Fruit fly (Drosophila melanogaster) whole organism, embryonic: ENCODE results near the gene AlaRS-m.

Experiments used
- Abd-B ChIP-seq: fragments of 200-800 bp; sonication (Bioruptor generic); optimal IDR thresholded peaks from 2 replicates; lab custom pipeline; 2018; ENCODE audit warnings: missing biosample characterization, mild to moderate bottlenecking, missing genetic modification characterization, moderate library complexity
- Atf3 ChIP-seq: fragments of 200-800 bp; sonication (Bioruptor generic); optimal IDR thresholded peaks from 3 replicates; lab custom pipeline; 2016; ENCODE audit warnings: missing biosample characterization, missing genetic modification characterization
- CG11560 ChIP-seq: fragments of 200-800 bp; sonication (Bioruptor generic); IDR thresholded peaks from 3 replicates; pipeline ENCODE4 v1.3.6; 2022; ENCODE audit warnings: missing biosample characterization, missing genetic modification characterization
- CG1233 ChIP-seq: fragments of 200-800 bp; sonication (Bioruptor generic); optimal IDR thresholded peaks from 4 replicates; lab custom pipeline; 2018; ENCODE audit warnings: missing biosample characterization, mild to moderate bottlenecking, missing genetic modification characterization
- CG12744 ChIP-seq: fragments of 200-800 bp; sonication (Bioruptor generic); optimal IDR thresholded peaks from 2 replicates; lab custom pipeline; 2016; ENCODE audit warnings: missing biosample characterization, missing genetic modification characterization
- CG13123 ChIP-seq: fragments of 200-800 bp; sonication (Bioruptor generic); optimal IDR thresholded peaks from 2 replicates; lab custom pipeline; 2016; ENCODE audit warnings: missing biosample characterization, missing genetic modification characterization
- CG13296 ChIP-seq: fragments of 200-800 bp; sonication (Bioruptor generic); optimal IDR thresholded peaks from 3 replicates; lab custom pipeline; 2018; ENCODE audit warnings: missing biosample characterization, mild to moderate bottlenecking, missing genetic modification characterization
- CG14050 ChIP-seq: fragments of 200-800 bp; sonication (Bioruptor generic); IDR thresholded peaks from 3 replicates; pipeline ENCODE4 v1.3.6; 2022; ENCODE audit warnings: missing biosample characterization, missing genetic modification characterization
- CG14441 ChIP-seq: fragments of 200-800 bp; sonication (Bioruptor generic); IDR thresholded peaks from 2 replicates; pipeline ENCODE4 v1.3.6; 2022; ENCODE audit warnings: missing biosample characterization, missing genetic modification characterization
- CG15269 ChIP-seq: fragments of 200-800 bp; sonication (Bioruptor generic); optimal IDR thresholded peaks from 2 replicates; lab custom pipeline; 2018; ENCODE audit warnings: missing biosample characterization, mild to moderate bottlenecking, missing genetic modification characterization, moderate library complexity
- CG15479 ChIP-seq: fragments of 200-800 bp; sonication (Bioruptor generic); optimal IDR thresholded peaks from 3 replicates; lab custom pipeline; 2019; ENCODE audit warnings: missing biosample characterization, mild to moderate bottlenecking, missing genetic modification characterization, moderate library complexity
- CG15514 ChIP-seq: fragments of 200-800 bp; sonication (Bioruptor generic); optimal IDR thresholded peaks from 3 replicates; lab custom pipeline; 2017; ENCODE audit warnings: missing biosample characterization, missing genetic modification characterization, mild to moderate bottlenecking, moderate library complexity, missing genetic modification reagents
- CG1832 ChIP-seq: fragments of 200-800 bp; sonication (Bioruptor generic); optimal IDR thresholded peaks from 2 replicates; lab custom pipeline; 2017; ENCODE audit warnings: missing biosample characterization, mild to moderate bottlenecking, missing genetic modification characterization, inconsistent platforms
- CG2712 ChIP-seq: fragments of 200-800 bp; optimal IDR thresholded peaks from 3 replicates; lab custom pipeline; 2019; ENCODE audit warnings: missing biosample characterization, mild to moderate bottlenecking, missing genetic modification characterization, moderate library complexity
- CG32532 ChIP-seq: fragments of 200-800 bp; sonication (Bioruptor generic); IDR thresholded peaks from 2 replicates; pipeline ENCODE4 v1.3.6; 2022; ENCODE audit warnings: missing biosample characterization, missing genetic modification characterization
- CG32767 ChIP-seq: fragments of 200-800 bp; sonication (Bioruptor generic); IDR thresholded peaks from 2 replicates; pipeline ENCODE4 v1.3.6; 2022; ENCODE audit warnings: missing biosample characterization, missing genetic modification characterization
- CG33213 ChIP-seq: fragments of 200-800 bp; sonication (Bioruptor generic); optimal IDR thresholded peaks from 3 replicates; lab custom pipeline; 2016; ENCODE audit warnings: missing biosample characterization, missing genetic modification characterization
- CG34422 ChIP-seq: fragments of 200-800 bp; sonication (Bioruptor generic); IDR thresholded peaks from 3 replicates; pipeline ENCODE4 v1.3.6; 2022; ENCODE audit warnings: missing biosample characterization, missing genetic modification characterization
- CG6175 ChIP-seq: fragments of 200-800 bp; sonication (Bioruptor generic); IDR thresholded peaks from 3 replicates; pipeline ENCODE4 v1.3.6; 2022; ENCODE audit warnings: missing biosample characterization, missing genetic modification characterization
- CG7271 ChIP-seq: fragments of 200-800 bp; sonication (Bioruptor generic); optimal IDR thresholded peaks from 2 replicates; lab custom pipeline; 2018; ENCODE audit warnings: missing biosample characterization, mild to moderate bottlenecking, missing genetic modification characterization, moderate library complexity
- CG8924 ChIP-seq: fragments of 200-800 bp; optimal IDR thresholded peaks from 3 replicates; lab custom pipeline; 2019; ENCODE audit warnings: missing biosample characterization, mild to moderate bottlenecking, missing genetic modification characterization, moderate library complexity
- CTCF ChIP-seq: fragments of 200-800 bp; sonication (Bioruptor generic); optimal IDR thresholded peaks from 2 replicates; lab custom pipeline; 2017; ENCODE audit warnings: missing biosample characterization, mild to moderate bottlenecking, missing genetic modification characterization, moderate library complexity
- D19A ChIP-seq: fragments of 200-800 bp; optimal IDR thresholded peaks from 3 replicates; lab custom pipeline; 2019; ENCODE audit warnings: missing biosample characterization, mild to moderate bottlenecking, missing genetic modification characterization, moderate library complexity
- Dbx ChIP-seq: fragments of 200-800 bp; sonication (Bioruptor generic); IDR thresholded peaks from 3 replicates; pipeline ENCODE4 v1.3.6; 2022; ENCODE audit warnings: missing biosample characterization, missing genetic modification characterization
- Dp ChIP-seq: fragments of 200-800 bp; sonication (Bioruptor generic); optimal IDR thresholded peaks from 2 replicates; lab custom pipeline; 2018; ENCODE audit warnings: missing biosample characterization, mild to moderate bottlenecking, missing genetic modification characterization, moderate library complexity
- Fer2 ChIP-seq: fragments of 200-800 bp; sonication (Bioruptor generic); optimal IDR thresholded peaks from 2 replicates; lab custom pipeline; 2018; ENCODE audit warnings: missing biosample characterization, mild to moderate bottlenecking, missing genetic modification characterization, moderate library complexity
- Hand ChIP-seq: fragments of 200-800 bp; sonication (Bioruptor generic); optimal IDR thresholded peaks from 2 replicates; lab custom pipeline; 2017; ENCODE audit warnings: mild to moderate bottlenecking, missing biosample characterization, missing genetic modification reagents, missing genetic modification characterization
- Lhr ChIP-seq: fragments of 200-800 bp; sonication (Bioruptor generic); optimal IDR thresholded peaks from 3 replicates; lab custom pipeline; 2017; ENCODE audit warnings: mild to moderate bottlenecking, missing biosample characterization, missing genetic modification reagents, missing genetic modification characterization
- Lim3 ChIP-seq: fragments of 200-800 bp; sonication (Bioruptor generic); IDR thresholded peaks from 2 replicates; pipeline ENCODE4 v1.3.6; 2022; ENCODE audit warnings: missing biosample characterization, missing genetic modification characterization
- MBD-R2 ChIP-seq: fragments of 200-800 bp; sonication (Bioruptor generic); IDR thresholded peaks from 2 replicates; pipeline ENCODE4 v1.3.6; 2022; ENCODE audit warnings: missing biosample characterization, missing genetic modification characterization
- Meics ChIP-seq: fragments of 200-800 bp; sonication (Bioruptor generic); optimal IDR thresholded peaks from 2 replicates; lab custom pipeline; 2017; ENCODE audit warnings: missing biosample characterization, mild to moderate bottlenecking, missing genetic modification characterization
- Myb ChIP-seq: fragments of 200-800 bp; sonication (Bioruptor generic); optimal IDR thresholded peaks from 2 replicates; lab custom pipeline; 2016; ENCODE audit warnings: missing biosample characterization, missing genetic modification characterization
- NFAT ChIP-seq: fragments of 200-800 bp; sonication (Bioruptor generic); IDR thresholded peaks from 2 replicates; pipeline ENCODE4 v1.3.6; 2022; ENCODE audit warnings: missing biosample characterization, missing genetic modification characterization
- Nf-YA ChIP-seq: fragments of 200-800 bp; sonication (Bioruptor generic); IDR thresholded peaks from 2 replicates; pipeline ENCODE4 v1.3.6; 2022; ENCODE audit warnings: missing biosample characterization, missing genetic modification characterization
- Rfx ChIP-seq: fragments of 200-800 bp; sonication (Bioruptor generic); IDR thresholded peaks from 2 replicates; pipeline ENCODE4 v1.3.6; 2022; ENCODE audit warnings: missing biosample characterization, missing genetic modification characterization
- abd-A ChIP-seq: fragments of 200-800 bp; sonication (Bioruptor generic); optimal IDR thresholded peaks from 3 replicates; lab custom pipeline; 2019; ENCODE audit warnings: missing biosample characterization, mild to moderate bottlenecking, missing genetic modification characterization, moderate library complexity
- ash1 ChIP-seq: fragments of 200-800 bp; sonication (Bioruptor generic); optimal IDR thresholded peaks from 2 replicates; lab custom pipeline; 2018; ENCODE audit warnings: missing biosample characterization, mild to moderate bottlenecking, missing genetic modification characterization
- bsh ChIP-seq, 2 experiments: fragments of 200-800 bp; sonication (Bioruptor generic); optimal IDR thresholded peaks; 2 replicates each; lab custom pipeline; 2017 to 2018; ENCODE audit warnings: mild to moderate bottlenecking in 2 of 2, missing biosample characterization in 2 of 2, missing genetic modification characterization in 2 of 2, moderate library complexity in 1 of 2
- chif ChIP-seq, 2 experiments: fragments of 200-800 bp; sonication (Bioruptor generic); optimal IDR thresholded peaks; 3 replicates each; lab custom pipeline; 2016; ENCODE audit warnings: missing biosample characterization in 2 of 2, missing genetic modification characterization in 2 of 2
- dimm ChIP-seq: fragments of 200-800 bp; sonication (Bioruptor generic); IDR thresholded peaks from 2 replicates; pipeline ENCODE4 v1.3.6; 2022; ENCODE audit warnings: missing biosample characterization, missing genetic modification characterization
- gro ChIP-seq: fragments of 200-800 bp; sonication (Bioruptor generic); optimal IDR thresholded peaks from 2 replicates; lab custom pipeline; 2016; ENCODE audit warnings: missing biosample characterization, missing genetic modification characterization
- lab ChIP-seq: fragments of 200-800 bp; sonication (Bioruptor generic); optimal IDR thresholded peaks from 3 replicates; lab custom pipeline; 2017; ENCODE audit warnings: missing biosample characterization, missing genetic modification characterization, mild to moderate bottlenecking, moderate library complexity, missing genetic modification reagents
- lov ChIP-seq, 2 experiments: fragments of 200-800 bp in 1 of 2; fragments of >200 bp in 1 of 2; sonication (Bioruptor generic) in 1 of 2; IDR thresholded peaks in 1 of 2; optimal IDR thresholded peaks in 1 of 2; 2 replicates in 1 of 2; 3 replicates in 1 of 2; pipeline versions ENCODE4 v1.3.6 to Lab custom; 2017 to 2022; ENCODE audit warnings: missing biosample characterization in 1 of 2, missing genetic modification characterization in 1 of 2
- nom ChIP-seq: fragments of 200-800 bp; sonication (Bioruptor generic); optimal IDR thresholded peaks from 2 replicates; lab custom pipeline; 2017; ENCODE audit warnings: missing biosample characterization, missing genetic modification characterization, mild to moderate bottlenecking, moderate library complexity, missing genetic modification reagents
- ranshi ChIP-seq: fragments of 200-800 bp; sonication (Bioruptor generic); IDR thresholded peaks from 2 replicates; pipeline ENCODE4 v1.3.6; 2022; ENCODE audit warnings: missing biosample characterization, missing genetic modification characterization
- salm ChIP-seq: fragments of 200-800 bp; sonication (Bioruptor generic); optimal IDR thresholded peaks from 2 replicates; lab custom pipeline; 2018; ENCODE audit warnings: missing biosample characterization, mild to moderate bottlenecking, missing genetic modification characterization
- scrt ChIP-seq: fragments of 200-800 bp; sonication (Bioruptor generic); optimal IDR thresholded peaks from 2 replicates; lab custom pipeline; 2018; ENCODE audit warnings: missing biosample characterization, mild to moderate bottlenecking, missing genetic modification characterization, moderate library complexity
- sens ChIP-seq: fragments of 200-800 bp; sonication (Bioruptor generic); peaks from one replicate; lab custom pipeline; 2016; ENCODE audit warnings: missing biosample characterization, missing genetic modification characterization
- seq ChIP-seq: fragments of 200-800 bp; sonication (Bioruptor generic); IDR thresholded peaks from 2 replicates; pipeline ENCODE4 v1.3.6; 2022; ENCODE audit warnings: missing biosample characterization, missing genetic modification characterization
- tgo ChIP-seq: fragments of 200-800 bp; sonication (Bioruptor generic); IDR thresholded peaks from 3 replicates; pipeline ENCODE4 v1.3.6; 2022; ENCODE audit warnings: missing biosample characterization, missing genetic modification characterization
- tio ChIP-seq: fragments of 200-800 bp; sonication (Bioruptor generic); optimal IDR thresholded peaks from 2 replicates; lab custom pipeline; 2017; ENCODE audit warnings: missing biosample characterization, missing genetic modification characterization, inconsistent platforms

The AlaRS-m gene

dm6 chr3L:5141380-5142101 lies 4.4 kb upstream of the AlaRS-m start, which contains the start of the genes Dhrs4 and Gdap1:
Gene Dhrs4 (minus strand): TSS chr3L:5141646.
Gene Gdap1 (plus strand): TSS chr3L:5141953.
- TF ChIP-seq CTCF (GFP tag; lab: Kevin White, UChicago) (no peak), CG32767 (GFP tag; lab: Robert Waterston, UW) (no peak), Lim3 (no peak), CG6175 (GFP tag; lab: Robert Waterston, UW) (no peak), ranshi (GFP tag; lab: Robert Waterston, UW) (no peak), Atf3 (GFP tag; lab: Kevin White, UChicago) (no peak), CG2712 (tag; lab: Kevin White, UChicago) (no peak), Dp (GFP tag; lab: Kevin White, UChicago) (peak; percentile 87), D19A (tag; lab: Kevin White, UChicago) (no peak), CG33213 (GFP tag; lab: Kevin White, UChicago) (no peak), MBD-R2 (GFP tag; lab: Robert Waterston, UW) (peak; percentile 35), Rfx (GFP tag; lab: Robert Waterston, UW) (0 out of 2 replicates have a peak, but pooled peaks have one; percentile 21), dimm (no peak), nom (GFP tag; lab: Kevin White, UChicago) (peak; percentile 79), chif (GFP tag; optimal IDR thresholded peaks at IDR 0.05; lab: Kevin White, UChicago) (no peak), tgo (no peak), CG1832 (GFP tag; lab: Kevin White, UChicago) (no peak), Meics (GFP tag; lab: Kevin White, UChicago) (no peak), CG7271 (tag; lab: Kevin White, UChicago) (no peak), CG13296 (GFP tag; lab: Kevin White, UChicago) (peak; percentile 40), lab (GFP tag; lab: Kevin White, UChicago) (no peak), CG11560 (tag; lab: Robert Waterston, UW) (no peak), salm (tag; lab: Kevin White, UChicago) (no peak), Abd-B (GFP tag; lab: Kevin White, UChicago) (no peak), CG15514 (GFP tag; lab: Kevin White, UChicago) (peak; percentile 96), Hand (GFP tag; lab: Kevin White, UChicago) (no peak), scrt (GFP tag; lab: Kevin White, UChicago) (no peak), CG1233 (GFP tag; lab: Kevin White, UChicago) (no peak), CG14050 (GFP tag; lab: Robert Waterston, UW) (no peak), NFAT (no peak), CG34422 (GFP tag; lab: Robert Waterston, UW) (no peak), CG13123 (GFP tag; lab: Kevin White, UChicago) (no peak), lov (optimal IDR thresholded peaks at IDR 0.05; lab: Kevin White, UChicago) (no peak), lov (GFP tag; IDR thresholded peaks at IDR 0.05; lab: Robert Waterston, UW) (no peak), Fer2 (tag; lab: Kevin White, UChicago) (no peak), bsh (GFP tag; optimal IDR thresholded peaks at IDR 0.05; lab: Kevin White, UChicago) (peak in 1 of 2 experiments; percentile 53), ash1 (GFP tag; lab: Kevin White, UChicago) (no peak), CG12744 (GFP tag; lab: Kevin White, UChicago) (no peak), Dbx (no peak), CG14441 (GFP tag; lab: Robert Waterston, UW) (no peak), CG8924 (tag; lab: Kevin White, UChicago) (no peak), seq (GFP tag; lab: Robert Waterston, UW) (no peak), gro (GFP tag; lab: Kevin White, UChicago) (no peak), Myb (no peak), tio (GFP tag; lab: Kevin White, UChicago) (no peak), sens (GFP tag; lab: Kevin White, UChicago) (peak; percentile 64), Lhr (GFP tag; lab: Kevin White, UChicago) (no peak), CG32532 (GFP tag; lab: Robert Waterston, UW) (no peak), abd-A (tag; lab: Kevin White, UChicago) (no peak), CG15269 (tag; lab: Kevin White, UChicago) (no peak), Nf-YA (GFP tag; lab: Robert Waterston, UW) (no peak), CG15479 (GFP tag; lab: Kevin White, UChicago) (no peak)
